ENCODE assay signal across 1 fruit fly cellular context in genomic region chr3L:15079278-15079677, dm6.
TF ChIP-seq lines count a peak whose summit lies in the region.

No protein-coding gene starts in this region.

TF ChIP-seq in whole organism, embryonic, 481 proteins besides CTCF, POLR2A, EP300 and RAD21 (continued from another document and continues in another):
- TF ChIP-seq CG16815 (GFP tag; optimal IDR thresholded peaks at IDR 0.05; lab: Kevin White, UChicago): no peak
- no peak for TF ChIP-seq maf-S (GFP tag; optimal IDR thresholded peaks at IDR 0.05; lab: Kevin White, UChicago)
- no peak for TF ChIP-seq eyg (GFP tag; optimal IDR thresholded peaks at IDR 0.05; lab: Kevin White, UChicago)
- peak; percentile 65; the same call in 2 of the 3 replicates for TF ChIP-seq CG6791 (GFP tag; IDR thresholded peaks at IDR 0.05; lab: Robert Waterston, UW; ENCODE audit: partially characterized antibody)
- no peak for TF ChIP-seq CG11695 (GFP tag; IDR thresholded peaks at IDR 0.05; lab: Robert Waterston, UW)
- no peak for TF ChIP-seq sima (GFP tag; optimal IDR thresholded peaks at IDR 0.05; lab: Kevin White, UChicago)
- peak; percentile 3 for TF ChIP-seq Dp (GFP tag; optimal IDR thresholded peaks at IDR 0.05; lab: Kevin White, UChicago)
- TF ChIP-seq CG3995 (GFP tag; optimal IDR thresholded peaks at IDR 0.05; lab: Kevin White, UChicago): no peak
- no peak for TF ChIP-seq CG5953 (GFP tag; IDR thresholded peaks at IDR 0.05; lab: Robert Waterston, UW)
- TF ChIP-seq CG7839 (tag; optimal IDR thresholded peaks at IDR 0.05; lab: Kevin White, UChicago): no peak
- no peak for TF ChIP-seq ind (GFP tag; optimal IDR thresholded peaks at IDR 0.05; lab: Kevin White, UChicago)
- no peak for TF ChIP-seq CG3726 (GFP tag; IDR thresholded peaks at IDR 0.05; lab: Robert Waterston, UW)
- TF ChIP-seq CG15601 (tag; optimal IDR thresholded peaks at IDR 0.05; lab: Kevin White, UChicago): no peak
- peak; percentile 33 for TF ChIP-seq stwl (tag; optimal IDR thresholded peaks at IDR 0.05; lab: Kevin White, UChicago)
- no peak for TF ChIP-seq pum (GFP tag; optimal IDR thresholded peaks at IDR 0.05; lab: Kevin White, UChicago)
- no peak for TF ChIP-seq prd (optimal IDR thresholded peaks at IDR 0.05; lab: Kevin White, UChicago)
- TF ChIP-seq prd (GFP tag; IDR thresholded peaks at IDR 0.05; lab: Robert Waterston, UW): no peak
- TF ChIP-seq HLH54F (GFP tag; optimal IDR thresholded peaks at IDR 0.05; lab: Kevin White, UChicago): no peak
- TF ChIP-seq Sin3A (optimal IDR thresholded peaks at IDR 0.05; lab: Kevin White, UChicago): no peak
- TF ChIP-seq CG10959 (GFP tag; IDR thresholded peaks at IDR 0.05; lab: Robert Waterston, UW): no peak
- no peak for TF ChIP-seq Doc3 (GFP tag; IDR thresholded peaks at IDR 0.05; lab: Robert Waterston, UW; ENCODE audit: partially characterized antibody)
- TF ChIP-seq CG17829 (tag; optimal IDR thresholded peaks at IDR 0.05; lab: Kevin White, UChicago): no peak
- TF ChIP-seq gfzf (GFP tag; optimal IDR thresholded peaks at IDR 0.05; lab: Kevin White, UChicago): no peak
- TF ChIP-seq CG7928 (GFP tag; optimal IDR thresholded peaks at IDR 0.05; lab: Kevin White, UChicago): no peak
- TF ChIP-seq Xbp1 (GFP tag; optimal IDR thresholded peaks at IDR 0.05; lab: Kevin White, UChicago): no peak
- TF ChIP-seq CG7556 (GFP tag; optimal IDR thresholded peaks at IDR 0.05; lab: Kevin White, UChicago): no peak
- TF ChIP-seq Fer1 (GFP tag; optimal IDR thresholded peaks at IDR 0.05; lab: Kevin White, UChicago): no peak
- TF ChIP-seq wdn (GFP tag; IDR thresholded peaks at IDR 0.05; lab: Robert Waterston, UW): no peak
- no peak for TF ChIP-seq CG3407 (GFP tag; optimal IDR thresholded peaks at IDR 0.05; lab: Kevin White, UChicago)
- TF ChIP-seq CG6175 (GFP tag; IDR thresholded peaks at IDR 0.05; lab: Robert Waterston, UW): peak; percentile 23; the same call in 1 of the 3 replicates
- TF ChIP-seq pfk (GFP tag; optimal IDR thresholded peaks at IDR 0.05; lab: Kevin White, UChicago): no peak
- TF ChIP-seq CG8765 (GFP tag; IDR thresholded peaks at IDR 0.05; lab: Robert Waterston, UW): no peak
- TF ChIP-seq CG7372 (GFP tag; IDR thresholded peaks at IDR 0.05; lab: Robert Waterston, UW): no peak
- no peak for TF ChIP-seq cwo (GFP tag; optimal IDR thresholded peaks at IDR 0.05; lab: Kevin White, UChicago)
- TF ChIP-seq CG3281 (GFP tag; optimal IDR thresholded peaks at IDR 0.05; lab: Kevin White, UChicago): peak; percentile 39
- no peak for TF ChIP-seq mirr (GFP tag; optimal IDR thresholded peaks at IDR 0.05; lab: Kevin White, UChicago)
- TF ChIP-seq Chrac-16 (GFP tag; optimal IDR thresholded peaks at IDR 0.05; lab: Kevin White, UChicago): no peak
- no peak for TF ChIP-seq jing (GFP tag; optimal IDR thresholded peaks at IDR 0.05; lab: Kevin White, UChicago)
- no peak for TF ChIP-seq Mad (GFP tag; optimal IDR thresholded peaks at IDR 0.05; lab: Kevin White, UChicago)
- TF ChIP-seq Hr51 (GFP tag; optimal IDR thresholded peaks at IDR 0.05; lab: Kevin White, UChicago): no peak
- no peak for TF ChIP-seq CG8089 (GFP tag; optimal IDR thresholded peaks at IDR 0.05; lab: Kevin White, UChicago)
- no peak for TF ChIP-seq CG6689 (GFP tag; IDR thresholded peaks at IDR 0.05; lab: Robert Waterston, UW)
- no peak for TF ChIP-seq NC2α (GFP tag; optimal IDR thresholded peaks at IDR 0.05; lab: Kevin White, UChicago)
- no peak for TF ChIP-seq lov (optimal IDR thresholded peaks at IDR 0.05; lab: Kevin White, UChicago)
- TF ChIP-seq lov (GFP tag; IDR thresholded peaks at IDR 0.05; lab: Robert Waterston, UW): no peak
- TF ChIP-seq ken (GFP tag; IDR thresholded peaks at IDR 0.05; lab: Robert Waterston, UW): no peak
- no peak for TF ChIP-seq al (GFP tag; IDR thresholded peaks at IDR 0.05; lab: Robert Waterston, UW)
- no peak for TF ChIP-seq HHEX (GFP tag; optimal IDR thresholded peaks at IDR 0.05; lab: Kevin White, UChicago)
- TF ChIP-seq CG7357 (GFP tag; IDR thresholded peaks at IDR 0.05; lab: Robert Waterston, UW): no peak
- TF ChIP-seq Ets65A (GFP tag; lab: Kevin White, UChicago): no peak
- no peak for TF ChIP-seq cato (GFP tag; optimal IDR thresholded peaks at IDR 0.05; lab: Kevin White, UChicago; ENCODE audit: borderline replicate concordance)
- no peak for TF ChIP-seq Gsc (GFP tag; IDR thresholded peaks at IDR 0.05; lab: Robert Waterston, UW)
- no peak for TF ChIP-seq dpn (GFP tag; optimal IDR thresholded peaks at IDR 0.05; lab: Kevin White, UChicago)
- no peak for TF ChIP-seq trem (tag; optimal IDR thresholded peaks at IDR 0.05; lab: Kevin White, UChicago)
- TF ChIP-seq unc-4 (GFP tag; IDR thresholded peaks at IDR 0.05; lab: Robert Waterston, UW; ENCODE audit: partially characterized antibody): no peak
- TF ChIP-seq CG14014 (GFP tag; IDR thresholded peaks at IDR 0.05; lab: Robert Waterston, UW): peak; percentile 24; the same call in 1 of the 2 replicates
- no peak for TF ChIP-seq CG3065 (GFP tag; optimal IDR thresholded peaks at IDR 0.05; lab: Kevin White, UChicago)
- no peak for TF ChIP-seq Six4 (GFP tag; optimal IDR thresholded peaks at IDR 0.05; lab: Kevin White, UChicago)
- no peak for TF ChIP-seq sqz (GFP tag; optimal IDR thresholded peaks at IDR 0.05; lab: Kevin White, UChicago)
- TF ChIP-seq CG9727 (GFP tag; optimal IDR thresholded peaks at IDR 0.05; lab: Kevin White, UChicago): no peak
- TF ChIP-seq tap (tag; optimal IDR thresholded peaks at IDR 0.05; lab: Kevin White, UChicago): peak; percentile 13
- no peak for TF ChIP-seq mam (GFP tag; optimal IDR thresholded peaks at IDR 0.05; lab: Kevin White, UChicago)
- TF ChIP-seq CG7271 (tag; optimal IDR thresholded peaks at IDR 0.05; lab: Kevin White, UChicago): no peak
- no peak for TF ChIP-seq crp (GFP tag; optimal IDR thresholded peaks at IDR 0.05; lab: Kevin White, UChicago)
- peak; percentile 37; the same call in 1 of the 2 replicates for TF ChIP-seq NFAT (GFP tag; IDR thresholded peaks at IDR 0.05; lab: Robert Waterston, UW)
- no peak for TF ChIP-seq CG9932 (GFP tag; IDR thresholded peaks at IDR 0.05; lab: Robert Waterston, UW)
- TF ChIP-seq ato (GFP tag; IDR thresholded peaks at IDR 0.05; lab: Robert Waterston, UW; ENCODE audit: partially characterized antibody): peak; percentile 67
- TF ChIP-seq CG18619 (GFP tag; optimal IDR thresholded peaks at IDR 0.05; lab: Kevin White, UChicago): no peak
- TF ChIP-seq CG1233 (GFP tag; optimal IDR thresholded peaks at IDR 0.05; lab: Kevin White, UChicago): no peak
- TF ChIP-seq croc (GFP tag; conservative IDR thresholded peaks at IDR 0.05; lab: Robert Waterston, UW): no peak
- no peak for TF ChIP-seq inv (GFP tag; IDR thresholded peaks at IDR 0.05; lab: Robert Waterston, UW; ENCODE audit: partially characterized antibody)
- no peak for TF ChIP-seq CG13296 (GFP tag; optimal IDR thresholded peaks at IDR 0.05; lab: Kevin White, UChicago)
- no peak for TF ChIP-seq CG10543 (GFP tag; optimal IDR thresholded peaks at IDR 0.05; lab: Kevin White, UChicago)
- TF ChIP-seq CG4424 (GFP tag; optimal IDR thresholded peaks at IDR 0.05; lab: Kevin White, UChicago): no peak
- no peak; the same call in 2 of the 3 replicates for TF ChIP-seq otp (GFP tag; IDR thresholded peaks at IDR 0.05; lab: Robert Waterston, UW)
- TF ChIP-seq cg (GFP tag; optimal IDR thresholded peaks at IDR 0.05; lab: Kevin White, UChicago): no peak
- TF ChIP-seq Antp (GFP tag; optimal IDR thresholded peaks at IDR 0.05; lab: Kevin White, UChicago): no peak
- TF ChIP-seq CG10321 (GFP tag; IDR thresholded peaks at IDR 0.05; lab: Robert Waterston, UW): no peak
- peak; percentile 9 for TF ChIP-seq sug (tag; optimal IDR thresholded peaks at IDR 0.05; lab: Kevin White, UChicago)
- TF ChIP-seq CG17361 (GFP tag; IDR thresholded peaks at IDR 0.05; lab: Robert Waterston, UW): 0 out of 3 replicates have a peak, but pooled peaks have one; percentile 8
- peak; percentile 87 for TF ChIP-seq CG3163 (GFP tag; optimal IDR thresholded peaks at IDR 0.05; lab: Kevin White, UChicago)
- TF ChIP-seq BEAF-32 (GFP tag; optimal IDR thresholded peaks at IDR 0.05; lab: Kevin White, UChicago): no peak
- TF ChIP-seq Dfd (GFP tag; optimal IDR thresholded peaks at IDR 0.05; lab: Kevin White, UChicago): peak in 1 of 2 experiments; percentile 53
- no peak for TF ChIP-seq CG15011 (GFP tag; optimal IDR thresholded peaks at IDR 0.05; lab: Kevin White, UChicago)
- no peak for TF ChIP-seq unpg (GFP tag; optimal IDR thresholded peaks at IDR 0.05; lab: Kevin White, UChicago)
- TF ChIP-seq amos (GFP tag; IDR thresholded peaks at IDR 0.05; lab: Robert Waterston, UW; ENCODE audit: partially characterized antibody): peak; percentile 47; the same call in 1 of the 2 replicates
- TF ChIP-seq CG5245 (GFP tag; optimal IDR thresholded peaks at IDR 0.05; lab: Kevin White, UChicago): no peak
- TF ChIP-seq CG12236 (GFP tag; optimal IDR thresholded peaks at IDR 0.05; lab: Kevin White, UChicago): no peak
- no peak for TF ChIP-seq dm (GFP tag; optimal IDR thresholded peaks at IDR 0.05; lab: Kevin White, UChicago)
- TF ChIP-seq CG17359 (tag; optimal IDR thresholded peaks at IDR 0.05; lab: Kevin White, UChicago): no peak
- no peak for TF ChIP-seq Ravus (GFP tag; IDR thresholded peaks at IDR 0.05; lab: Robert Waterston, UW)
- no peak for TF ChIP-seq C15 (GFP tag; IDR thresholded peaks at IDR 0.05; lab: Robert Waterston, UW)
- no peak for TF ChIP-seq nau (GFP tag; optimal IDR thresholded peaks at IDR 0.05; lab: Kevin White, UChicago)
- TF ChIP-seq tna (GFP tag; IDR thresholded peaks at IDR 0.05; lab: Robert Waterston, UW; ENCODE audit: partially characterized antibody): peak; percentile 19; the same call in 1 of the 2 replicates
- TF ChIP-seq CG11504 (tag; optimal IDR thresholded peaks at IDR 0.05; lab: Kevin White, UChicago): peak; percentile 54
- no peak for TF ChIP-seq CG11696 (GFP tag; IDR thresholded peaks at IDR 0.05; lab: Robert Waterston, UW)
- TF ChIP-seq chm (GFP tag; IDR thresholded peaks at IDR 0.05; lab: Robert Waterston, UW): peak; percentile 50; the same call in 1 of the 2 replicates
- TF ChIP-seq Nf-YA (GFP tag; IDR thresholded peaks at IDR 0.05; lab: Robert Waterston, UW): no peak
- TF ChIP-seq pb (GFP tag; optimal IDR thresholded peaks at IDR 0.05; lab: Kevin White, UChicago): no peak
- TF ChIP-seq Dbx (GFP tag; IDR thresholded peaks at IDR 0.05; lab: Robert Waterston, UW): peak; percentile 42; the same call in 1 of the 3 replicates
- TF ChIP-seq phol (tag; optimal IDR thresholded peaks at IDR 0.05; lab: Kevin White, UChicago): no peak
- no peak for TF ChIP-seq CG10565 (GFP tag; optimal IDR thresholded peaks at IDR 0.05; lab: Kevin White, UChicago)
- TF ChIP-seq esg (GFP tag; conservative IDR thresholded peaks at IDR 0.05; lab: Robert Waterston, UW): no peak
- no peak for TF ChIP-seq CG15073 (GFP tag; optimal IDR thresholded peaks at IDR 0.05; lab: Kevin White, UChicago)
- TF ChIP-seq usp (GFP tag; optimal IDR thresholded peaks at IDR 0.05; lab: Kevin White, UChicago): no peak
- TF ChIP-seq CG1647 (GFP tag; optimal IDR thresholded peaks at IDR 0.05; lab: Kevin White, UChicago): no peak
- no peak for TF ChIP-seq ara (GFP tag; IDR thresholded peaks at IDR 0.05; lab: Robert Waterston, UW)
- TF ChIP-seq fd102C (GFP tag; optimal IDR thresholded peaks at IDR 0.05; lab: Kevin White, UChicago): no peak
- TF ChIP-seq CG6765 (GFP tag; optimal IDR thresholded peaks at IDR 0.05; lab: Kevin White, UChicago): no peak
- TF ChIP-seq CG1024 (GFP tag; IDR thresholded peaks at IDR 0.05; lab: Robert Waterston, UW): no peak
- TF ChIP-seq CoRest (tag; optimal IDR thresholded peaks at IDR 0.05; lab: Kevin White, UChicago): no peak
- no peak for TF ChIP-seq CG3838 (GFP tag; optimal IDR thresholded peaks at IDR 0.05; lab: Kevin White, UChicago)
- TF ChIP-seq Med (GFP tag; lab: Kevin White, UChicago): peak; percentile 65
- no peak for TF ChIP-seq Max (GFP tag; optimal IDR thresholded peaks at IDR 0.05; lab: Kevin White, UChicago)
- no peak for TF ChIP-seq CG8359 (GFP tag; optimal IDR thresholded peaks at IDR 0.05; lab: Kevin White, UChicago; ENCODE audit: borderline replicate concordance)
- TF ChIP-seq YL-1 (GFP tag; optimal IDR thresholded peaks at IDR 0.05; lab: Kevin White, UChicago): no peak
- TF ChIP-seq CG2199 (GFP tag; IDR thresholded peaks at IDR 0.05; lab: Robert Waterston, UW): peak; percentile 91
- no peak for TF ChIP-seq NfI (GFP tag; optimal IDR thresholded peaks at IDR 0.05; lab: Kevin White, UChicago)
- TF ChIP-seq CG5180 (GFP tag; optimal IDR thresholded peaks at IDR 0.05; lab: Kevin White, UChicago): no peak
- TF ChIP-seq gce (GFP tag; IDR thresholded peaks at IDR 0.05; lab: Robert Waterston, UW): no peak
- TF ChIP-seq Bgb (GFP tag; IDR thresholded peaks at IDR 0.05; lab: Robert Waterston, UW; ENCODE audit: partially characterized antibody): peak; percentile 45; the same call in 1 of the 2 replicates
- TF ChIP-seq CG4360 (GFP tag; IDR thresholded peaks at IDR 0.05; lab: Robert Waterston, UW): no peak
- TF ChIP-seq bab2 (GFP tag; optimal IDR thresholded peaks at IDR 0.05; lab: Kevin White, UChicago): no peak
- TF ChIP-seq nerfin-2 (GFP tag; IDR thresholded peaks at IDR 0.05; lab: Robert Waterston, UW; ENCODE audit: partially characterized antibody): no peak
- no peak for TF ChIP-seq jumu (GFP tag; optimal IDR thresholded peaks at IDR 0.05; lab: Kevin White, UChicago)
- TF ChIP-seq CG31388 (GFP tag; optimal IDR thresholded peaks at IDR 0.05; lab: Kevin White, UChicago): no peak
- TF ChIP-seq CG8290 (GFP tag; optimal IDR thresholded peaks at IDR 0.05; lab: Kevin White, UChicago): peak; percentile 14
- no peak for TF ChIP-seq CG8290 (tag; optimal IDR thresholded peaks at IDR 0.05; lab: Kevin White, UChicago)
- no peak for TF ChIP-seq CG10431 (GFP tag; optimal IDR thresholded peaks at IDR 0.05; lab: Kevin White, UChicago)
- no peak for TF ChIP-seq CG4820 (GFP tag; optimal IDR thresholded peaks at IDR 0.05; lab: Kevin White, UChicago)
- TF ChIP-seq CG12659 (GFP tag; optimal IDR thresholded peaks at IDR 0.05; lab: Kevin White, UChicago): no peak
- TF ChIP-seq Ptx1 (GFP tag; IDR thresholded peaks at IDR 0.05; lab: Robert Waterston, UW): no peak
- no peak for TF ChIP-seq CG15514 (GFP tag; optimal IDR thresholded peaks at IDR 0.05; lab: Kevin White, UChicago)
- no peak for TF ChIP-seq CG6683 (GFP tag; optimal IDR thresholded peaks at IDR 0.05; lab: Kevin White, UChicago)
- peak; percentile 42 for TF ChIP-seq bbx (GFP tag; IDR thresholded peaks at IDR 0.05; lab: Robert Waterston, UW; ENCODE audit: partially characterized antibody)
- TF ChIP-seq CG9609 (GFP tag; optimal IDR thresholded peaks at IDR 0.05; lab: Kevin White, UChicago): no peak
- peak; percentile 50; the same call in 1 of the 2 replicates for TF ChIP-seq CG32532 (GFP tag; IDR thresholded peaks at IDR 0.05; lab: Robert Waterston, UW)
